Worm (Caenorhabditis elegans): ENCODE results near the gene VC5.2.

- TF ChIP-seq ztf-11 (tag; optimal IDR thresholded peaks at IDR 0.05) (no peak), pha-4 (tag; optimal IDR thresholded peaks at IDR 0.05) (no peak), unc-39 (tag; optimal IDR thresholded peaks at IDR 0.05) (no peak), lin-13 (tag; optimal IDR thresholded peaks at IDR 0.05) (no peak), ham-2 (GFP tag; optimal IDR thresholded peaks at IDR 0.05) (no peak), mab-5 (tag; optimal IDR thresholded peaks at IDR 0.05) (no peak), unc-62 (GFP tag; optimal IDR thresholded peaks at IDR 0.05) (no peak), lsy-2 (tag; optimal IDR thresholded peaks at IDR 0.05) (no peak), nhr-28 (tag; optimal IDR thresholded peaks at IDR 0.05) (no peak), mls-2 (tag; optimal IDR thresholded peaks at IDR 0.05) (no peak)
Measured at ce11 chrV:7130974-7131373, 45.2 kb downstream of the VC5.2 start, which contains the start of gene srx-36.
